Fruit fly (Drosophila melanogaster) whole organism, embryonic: ENCODE measurements around the gene nAChRalpha5.

Source experiments
- Antp ChIP-seq: fragments of 200-800 bp; sonication (Bioruptor generic); optimal IDR thresholded peaks from 3 replicates; lab custom pipeline; 2016; ENCODE audit warnings: missing biosample characterization, missing genetic modification characterization
- CG10431 ChIP-seq: fragments of 200-800 bp; sonication (Bioruptor generic); optimal IDR thresholded peaks from 3 replicates; lab custom pipeline; 2018; ENCODE audit warnings: missing biosample characterization, mild to moderate bottlenecking, missing genetic modification characterization
- CG12071 ChIP-seq: fragments of 200-800 bp; sonication (Bioruptor generic); optimal IDR thresholded peaks from 3 replicates; lab custom pipeline; 2018; ENCODE audit warnings: missing biosample characterization, mild to moderate bottlenecking, missing genetic modification characterization
- CG12659 ChIP-seq: fragments of 200-800 bp; sonication (Bioruptor generic); optimal IDR thresholded peaks from 3 replicates; lab custom pipeline; 2017; ENCODE audit warnings: mild to moderate bottlenecking, missing biosample characterization, missing genetic modification reagents, missing genetic modification characterization
- CG12744 ChIP-seq: fragments of 200-800 bp; sonication (Bioruptor generic); optimal IDR thresholded peaks from 2 replicates; lab custom pipeline; 2016; ENCODE audit warnings: missing biosample characterization, missing genetic modification characterization
- CG12769 ChIP-seq: fragments of 200-800 bp; sonication (Bioruptor generic); optimal IDR thresholded peaks from 2 replicates; lab custom pipeline; 2019; ENCODE audit warnings: missing biosample characterization, mild to moderate bottlenecking, missing genetic modification characterization, moderate library complexity
- CG15601 ChIP-seq: fragments of 200-800 bp; sonication (Bioruptor generic); optimal IDR thresholded peaks from 3 replicates; lab custom pipeline; 2019; ENCODE audit warnings: missing biosample characterization, mild to moderate bottlenecking, missing genetic modification characterization, moderate library complexity
- CG16863 ChIP-seq: fragments of 200-800 bp; sonication (Bioruptor generic); optimal IDR thresholded peaks from 3 replicates; lab custom pipeline; 2016; ENCODE audit warnings: missing biosample characterization, missing genetic modification characterization
- CG17359 ChIP-seq: fragments of 200-800 bp; sonication (Bioruptor generic); optimal IDR thresholded peaks from 3 replicates; lab custom pipeline; 2018; ENCODE audit warnings: missing biosample characterization, mild to moderate bottlenecking, missing genetic modification characterization, moderate library complexity
- CG17361 ChIP-seq: fragments of 200-800 bp; sonication (Bioruptor generic); IDR thresholded peaks from 3 replicates; pipeline ENCODE4 v1.3.6; 2022; ENCODE audit warnings: missing biosample characterization, missing genetic modification characterization
- CG17568 ChIP-seq: fragments of 200-800 bp; sonication (Bioruptor generic); optimal IDR thresholded peaks from 2 replicates; lab custom pipeline; 2018; ENCODE audit warnings: missing biosample characterization, mild to moderate bottlenecking, missing genetic modification characterization, moderate library complexity
- CG17612 ChIP-seq: fragments of 200-800 bp; sonication (Bioruptor generic); IDR thresholded peaks from 2 replicates; pipeline ENCODE4 v1.3.6; 2022; ENCODE audit warnings: missing biosample characterization, missing genetic modification characterization
- CG2116 ChIP-seq: fragments of 200-800 bp; sonication (Bioruptor generic); optimal IDR thresholded peaks from 3 replicates; lab custom pipeline; 2018; ENCODE audit warnings: missing biosample characterization, mild to moderate bottlenecking, missing genetic modification characterization
- CG2129 ChIP-seq: fragments of 200-800 bp; sonication (Bioruptor generic); IDR thresholded peaks from 2 replicates; pipeline ENCODE4 v1.3.6; 2022; ENCODE audit warnings: missing biosample characterization, missing genetic modification characterization; ENCODE audit not compliant: partially characterized antibody
- CG2678 ChIP-seq: fragments of 200-800 bp; sonication (Bioruptor generic); optimal IDR thresholded peaks from 3 replicates; lab custom pipeline; 2019; ENCODE audit warnings: missing biosample characterization, mild to moderate bottlenecking, missing genetic modification characterization, moderate library complexity
- CG30403 ChIP-seq: fragments of 200-800 bp; sonication (Bioruptor generic); optimal IDR thresholded peaks from 3 replicates; lab custom pipeline; 2016; ENCODE audit warnings: missing biosample characterization, missing genetic modification characterization
- CG31441 ChIP-seq: fragments of 200-800 bp; sonication (Bioruptor generic); IDR thresholded peaks from 2 replicates; pipeline ENCODE4 v1.3.6; 2022; ENCODE audit warnings: missing biosample characterization, missing genetic modification characterization
- CG32767 ChIP-seq: fragments of 200-800 bp; sonication (Bioruptor generic); IDR thresholded peaks from 2 replicates; pipeline ENCODE4 v1.3.6; 2022; ENCODE audit warnings: missing biosample characterization, missing genetic modification characterization
- CG3407 ChIP-seq: fragments of 200-800 bp; sonication (Bioruptor generic); optimal IDR thresholded peaks from 2 replicates; lab custom pipeline; 2018; ENCODE audit warnings: missing biosample characterization, mild to moderate bottlenecking, missing genetic modification characterization
- CG3838 ChIP-seq: fragments of 200-800 bp; sonication (Bioruptor generic); optimal IDR thresholded peaks from 3 replicates; lab custom pipeline; 2016; ENCODE audit warnings: missing biosample characterization, missing genetic modification characterization
- CG6683 ChIP-seq: fragments of 200-800 bp; sonication (Bioruptor generic); optimal IDR thresholded peaks from 2 replicates; lab custom pipeline; 2017; ENCODE audit warnings: missing biosample characterization, mild to moderate bottlenecking, missing genetic modification characterization, missing genetic modification reagents
- CG7987 ChIP-seq: fragments of 200-800 bp; sonication (Bioruptor generic); optimal IDR thresholded peaks from 2 replicates; lab custom pipeline; 2018; ENCODE audit warnings: missing biosample characterization, mild to moderate bottlenecking, missing genetic modification characterization, moderate library complexity
- CG8944 ChIP-seq: fragments of 200-800 bp; sonication (Bioruptor generic); optimal IDR thresholded peaks from 3 replicates; lab custom pipeline; 2016; ENCODE audit warnings: missing biosample characterization, missing genetic modification characterization
- CG9609 ChIP-seq: fragments of 200-800 bp; sonication (Bioruptor generic); optimal IDR thresholded peaks from 3 replicates; lab custom pipeline; 2016; ENCODE audit warnings: missing biosample characterization, missing genetic modification characterization
- CG9932 ChIP-seq: fragments of 200-800 bp; sonication (Bioruptor generic); IDR thresholded peaks from 2 replicates; pipeline ENCODE4 v1.3.6; 2022; ENCODE audit warnings: missing biosample characterization, missing genetic modification characterization
- CkIIα-i1 ChIP-seq: fragments of 200-800 bp; sonication (Bioruptor generic); IDR thresholded peaks from 2 replicates; pipeline ENCODE4 v1.3.6; 2022; ENCODE audit warnings: missing biosample characterization, missing genetic modification characterization
- Dip2 ChIP-seq: fragments of 200-800 bp; sonication (Bioruptor generic); IDR thresholded peaks from 2 replicates; pipeline ENCODE4 v1.3.6; 2022; ENCODE audit warnings: missing biosample characterization, missing genetic modification characterization
- E2f2 ChIP-seq: fragments of 200-800 bp; sonication (Bioruptor generic); IDR thresholded peaks from 2 replicates; pipeline ENCODE4 v1.3.6; 2022; ENCODE audit warnings: missing biosample characterization, missing genetic modification characterization
- Eip74EF ChIP-seq, 2 experiments: fragments of 200-800 bp in 1 of 2; fragments of >200 bp in 1 of 2; sonication (Bioruptor generic) in 1 of 2; optimal IDR thresholded peaks; 2 replicates each; lab custom pipeline; 2017 to 2019; ENCODE audit warnings: missing biosample characterization in 2 of 2, missing genetic modification characterization in 2 of 2, mild to moderate bottlenecking in 1 of 2, moderate library complexity in 1 of 2
- HHEX ChIP-seq: fragments of 200-800 bp; sonication (Bioruptor generic); optimal IDR thresholded peaks from 3 replicates; lab custom pipeline; 2017; ENCODE audit warnings: missing biosample characterization, mild to moderate bottlenecking, missing genetic modification characterization, missing genetic modification reagents
- Hand ChIP-seq: fragments of 200-800 bp; sonication (Bioruptor generic); optimal IDR thresholded peaks from 2 replicates; lab custom pipeline; 2017; ENCODE audit warnings: mild to moderate bottlenecking, missing biosample characterization, missing genetic modification reagents, missing genetic modification characterization
- Lhr ChIP-seq: fragments of 200-800 bp; sonication (Bioruptor generic); optimal IDR thresholded peaks from 3 replicates; lab custom pipeline; 2017; ENCODE audit warnings: mild to moderate bottlenecking, missing biosample characterization, missing genetic modification reagents, missing genetic modification characterization
- MTF-1 ChIP-seq: fragments of 200-800 bp; sonication (Bioruptor generic); optimal IDR thresholded peaks from 2 replicates; lab custom pipeline; 2018; ENCODE audit warnings: missing biosample characterization, mild to moderate bottlenecking, missing genetic modification characterization, borderline replicate concordance
- Med ChIP-seq: fragments of 200-800 bp; sonication (Bioruptor generic); peaks from one replicate; lab custom pipeline; 2016; ENCODE audit warnings: missing biosample characterization, missing genetic modification characterization, mild to moderate bottlenecking, inconsistent platforms, moderate library complexity
- Mrtf ChIP-seq: fragments of 200-800 bp; sonication (Bioruptor generic); IDR thresholded peaks from 3 replicates; pipeline ENCODE4 v1.3.6; 2022; ENCODE audit warnings: missing biosample characterization, missing genetic modification characterization
- NC2α ChIP-seq: fragments of 200-800 bp; sonication (Bioruptor generic); optimal IDR thresholded peaks from 2 replicates; lab custom pipeline; 2016; ENCODE audit warnings: missing biosample characterization, missing genetic modification characterization
- Nf-YB ChIP-seq: fragments of 200-800 bp; sonication (Bioruptor generic); optimal IDR thresholded peaks from 3 replicates; lab custom pipeline; 2019; ENCODE audit warnings: missing biosample characterization, mild to moderate bottlenecking, missing genetic modification characterization, moderate library complexity
- Nf-YC ChIP-seq: fragments of 200-800 bp; optimal IDR thresholded peaks from 3 replicates; lab custom pipeline; 2019; ENCODE audit warnings: missing biosample characterization, mild to moderate bottlenecking, missing genetic modification characterization, moderate library complexity
- Oli ChIP-seq: fragments of 200-800 bp; sonication (Bioruptor generic); optimal IDR thresholded peaks from 2 replicates; lab custom pipeline; 2018; ENCODE audit warnings: missing biosample characterization, mild to moderate bottlenecking, missing genetic modification characterization, moderate library complexity
- Ssrp ChIP-seq: fragments of 200-800 bp; sonication (Bioruptor generic); optimal IDR thresholded peaks from 2 replicates; lab custom pipeline; 2018; ENCODE audit warnings: missing biosample characterization, mild to moderate bottlenecking, missing genetic modification characterization, moderate library complexity
- corto ChIP-seq: fragments of 200-800 bp; sonication (Bioruptor generic); optimal IDR thresholded peaks from 2 replicates; lab custom pipeline; 2016; ENCODE audit warnings: missing biosample characterization, mild to moderate bottlenecking, missing genetic modification characterization, moderate library complexity
- cwo ChIP-seq: fragments of 200-800 bp; sonication (Bioruptor generic); optimal IDR thresholded peaks from 3 replicates; lab custom pipeline; 2017; ENCODE audit warnings: missing biosample characterization, missing genetic modification characterization, mild to moderate bottlenecking, moderate library complexity, missing genetic modification reagents
- dysf ChIP-seq: fragments of 200-800 bp; sonication (Bioruptor generic); IDR thresholded peaks from 3 replicates; pipeline ENCODE4 v1.3.6; 2022; ENCODE audit warnings: missing biosample characterization, missing genetic modification characterization
- eve ChIP-seq, 2 experiments: fragments of >200 bp; optimal IDR thresholded peaks; 2 replicates each; lab custom pipeline; 2017; ENCODE audit warnings: missing biosample characterization in 2 of 2, missing genetic modification characterization in 2 of 2
- fd96Cb ChIP-seq: fragments of 200-800 bp; sonication (Bioruptor generic); optimal IDR thresholded peaks from 2 replicates; lab custom pipeline; 2018; ENCODE audit warnings: missing biosample characterization, mild to moderate bottlenecking, missing genetic modification characterization, moderate library complexity
- fru ChIP-seq: fragments of >200 bp; optimal IDR thresholded peaks from 2 replicates; lab custom pipeline; 2017
- hkb ChIP-seq, 2 experiments: fragments of 200-800 bp in 1 of 2; fragments of >200 bp in 1 of 2; sonication (Bioruptor generic) in 1 of 2; IDR thresholded peaks in 1 of 2; optimal IDR thresholded peaks in 1 of 2; 2 replicates each; pipeline versions ENCODE4 v1.3.6 to Lab custom; 2017 to 2022; ENCODE audit warnings: missing biosample characterization in 1 of 2, missing genetic modification characterization in 1 of 2
- jigr1 ChIP-seq: fragments of 200-800 bp; sonication (Bioruptor generic); IDR thresholded peaks from 3 replicates; pipeline ENCODE4 v1.3.6; 2022; ENCODE audit warnings: missing biosample characterization, missing genetic modification characterization
- pho ChIP-seq: fragments of 200-800 bp; sonication (Bioruptor generic); optimal IDR thresholded peaks from 2 replicates; lab custom pipeline; 2016; ENCODE audit warnings: missing biosample characterization, missing genetic modification characterization

Gene nAChRalpha5

dm6 chr2L:14011591-14012303 lies 28.2 kb upstream of the nAChRalpha5 start (continued):
- TF ChIP-seq CG16863 (GFP tag; lab: Kevin White, UChicago) (no peak), pho (GFP tag; lab: Kevin White, UChicago) (no peak), CG2678 (tag; lab: Kevin White, UChicago) (peak; percentile 61), CG3838 (GFP tag; lab: Kevin White, UChicago) (no peak), CG9609 (GFP tag; lab: Kevin White, UChicago) (no peak), Ssrp (no peak), CG17359 (tag; lab: Kevin White, UChicago) (peak; percentile 48), CG9932 (GFP tag; lab: Robert Waterston, UW) (peak; percentile 76), dysf (peak; percentile 43; the same call in 1 of the 3 replicates), CG12769 (tag; lab: Kevin White, UChicago) (no peak), CG7987 (GFP tag; lab: Kevin White, UChicago) (peak; percentile 13), CG32767 (GFP tag; lab: Robert Waterston, UW) (no peak), fru (lab: Kevin White, UChicago) (no peak), CG17612 (GFP tag; lab: Robert Waterston, UW) (no peak), CG6683 (GFP tag; lab: Kevin White, UChicago) (no peak), jigr1 (GFP tag; lab: Robert Waterston, UW) (no peak), eve (GFP tag; optimal IDR thresholded peaks at IDR 0.05; lab: Kevin White, UChicago) (no peak), CG31441 (GFP tag; lab: Robert Waterston, UW) (peak; percentile 35; the same call in 1 of the 2 replicates), cwo (GFP tag; lab: Kevin White, UChicago) (no peak), CG3407 (no peak), E2f2 (peak; percentile 39; the same call in 1 of the 2 replicates), Mrtf (GFP tag; lab: Robert Waterston, UW) (no peak), Nf-YC (no peak), CG12659 (GFP tag; lab: Kevin White, UChicago) (peak; percentile 12), CG17361 (no peak), Hand (GFP tag; lab: Kevin White, UChicago) (no peak), CkIIα-i1 (GFP tag; lab: Robert Waterston, UW) (no peak), Antp (GFP tag; lab: Kevin White, UChicago) (no peak), corto (GFP tag; lab: Kevin White, UChicago) (no peak), CG15601 (tag; lab: Kevin White, UChicago) (peak; percentile 14), CG12071 (GFP tag; lab: Kevin White, UChicago) (no peak), Oli (tag; lab: Kevin White, UChicago) (peak; percentile 15), Dip2 (GFP tag; lab: Robert Waterston, UW) (no peak), CG17568 (GFP tag; lab: Kevin White, UChicago) (no peak), hkb (optimal IDR thresholded peaks at IDR 0.05; lab: Kevin White, UChicago) (no peak), hkb (GFP tag; IDR thresholded peaks at IDR 0.05; lab: Robert Waterston, UW) (peak; percentile 66), CG10431 (GFP tag; lab: Kevin White, UChicago) (no peak), CG30403 (GFP tag; lab: Kevin White, UChicago) (peak; percentile 25), fd96Cb (tag; lab: Kevin White, UChicago) (no peak), NC2α (no peak), Lhr (GFP tag; lab: Kevin White, UChicago) (peak; percentile 4), CG2116 (GFP tag; lab: Kevin White, UChicago) (no peak), Eip74EF (GFP tag; optimal IDR thresholded peaks at IDR 0.05; lab: Kevin White, UChicago) (no peak), MTF-1 (no peak), CG12744 (GFP tag; lab: Kevin White, UChicago) (no peak), Med (GFP tag; lab: Kevin White, UChicago) (peak; percentile 88), CG8944 (GFP tag; lab: Kevin White, UChicago) (no peak), HHEX (GFP tag; lab: Kevin White, UChicago) (no peak), Nf-YB (GFP tag; lab: Kevin White, UChicago) (no peak), CG2129 (GFP tag; lab: Robert Waterston, UW) (no peak)
